Fruit fly (Drosophila melanogaster) S2 (cell line): ENCODE data around the gene Tango2.

Experiments
- CG8478 ChIP-seq: fragments of >200 bp; optimal IDR thresholded peaks from 2 replicates; lab custom pipeline; 2018
- CTCF ChIP-seq, 2 experiments: fragments of >200 bp; optimal IDR thresholded peaks; 2 replicates each; lab custom pipeline; 2018

- TF ChIP-seq CG8478 (lab: Kevin White, UChicago) (no peak), CTCF (optimal IDR thresholded peaks at IDR 0.05; lab: Kevin White, UChicago) (no peak)
Measured at dm6 chrX:13568841-13569240, 47.9 kb upstream of the Tango2 start.
